Worm (Caenorhabditis elegans): ENCODE measurements around the gene Y67A10A.7.
A peak's percentile ranks its signal among the peaks of the same experiment; 100 is the strongest.

Gene Y67A10A.7

DNA sequence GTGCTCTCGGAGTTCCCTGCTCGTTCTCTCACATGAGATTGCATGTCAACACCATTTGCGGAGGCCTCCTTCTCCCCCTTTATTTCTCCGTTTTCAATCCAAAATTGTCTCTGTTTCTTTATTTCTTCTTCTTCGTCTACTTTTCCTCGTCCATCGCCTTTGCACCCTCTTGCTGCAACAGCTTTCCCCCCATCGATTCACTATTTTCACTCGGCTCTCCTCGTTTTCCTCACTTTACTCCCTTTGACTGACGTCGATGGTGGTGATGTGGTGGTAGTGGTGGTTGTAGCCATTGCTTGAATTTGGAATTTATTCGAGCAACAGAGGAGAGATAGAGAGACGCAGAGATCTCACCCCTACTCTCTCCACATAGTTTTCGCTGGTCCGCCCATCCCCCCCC, 2.3 kb upstream of the Y67A10A.7 start (continued):
- TF ChIP-seq zag-1 (tag; optimal IDR thresholded peaks at IDR 0.05) = no peak
- TF ChIP-seq gei-8 (GFP tag; optimal IDR thresholded peaks at IDR 0.05) = no peak
- no peak for TF ChIP-seq D1046.2 (GFP tag; IDR thresholded peaks at IDR 0.05)
- TF ChIP-seq nhr-237 (tag; optimal IDR thresholded peaks at IDR 0.05) = no peak
- TF ChIP-seq unc-62 (GFP tag; optimal IDR thresholded peaks at IDR 0.05 in 1 of 2) = no peak
- no peak for TF ChIP-seq unc-62 (tag; optimal IDR thresholded peaks at IDR 0.05)
- TF ChIP-seq mep-1 (tag; optimal IDR thresholded peaks at IDR 0.05) = peak; percentile 56
- TF ChIP-seq sdz-12 (GFP tag; optimal IDR thresholded peaks at IDR 0.05) = no peak
- TF ChIP-seq dmd-9 (GFP tag; IDR thresholded peaks at IDR 0.05) = no peak
- no peak for TF ChIP-seq egl-43 (GFP tag; IDR thresholded peaks at IDR 0.05)
- no peak for TF ChIP-seq F26F4.8 (GFP tag; conservative IDR thresholded peaks at IDR 0.05)
- TF ChIP-seq spr-3 (GFP tag; optimal IDR thresholded peaks at IDR 0.05) = no peak
- no peak for TF ChIP-seq lin-15B (tag; optimal IDR thresholded peaks at IDR 0.05)
- no peak for TF ChIP-seq skn-1 (tag; optimal IDR thresholded peaks at IDR 0.05)
- TF ChIP-seq Y105C5A.15 (GFP tag; IDR thresholded peaks at IDR 0.05) = no peak
- no peak for TF ChIP-seq snpc-1.2 (GFP tag; IDR thresholded peaks at IDR 0.05)
- TF ChIP-seq spr-1 (tag; optimal IDR thresholded peaks at IDR 0.05) = no peak
- no peak for TF ChIP-seq nhr-6 (tag; optimal IDR thresholded peaks at IDR 0.05)
- TF ChIP-seq daf-19 (GFP tag; conservative IDR thresholded peaks at IDR 0.05) = no peak
- no peak for TF ChIP-seq T26A8.4 (GFP tag; IDR thresholded peaks at IDR 0.05)
- TF ChIP-seq dve-1 (tag; optimal IDR thresholded peaks at IDR 0.05; ENCODE audit: insufficient read depth) = no peak
- 0 out of 2 replicates have a peak, but pooled peaks have one; percentile 37 for TF ChIP-seq ceh-20 (GFP tag; IDR thresholded peaks at IDR 0.05)
- no peak for TF ChIP-seq lir-3 (tag; optimal IDR thresholded peaks at IDR 0.05)
- TF ChIP-seq F49E8.2 (tag; optimal IDR thresholded peaks at IDR 0.05; ENCODE audit: borderline replicate concordance) = no peak
- no peak for TF ChIP-seq ceh-32 (tag; optimal IDR thresholded peaks at IDR 0.05; ENCODE audit: poor library complexity)
- TF ChIP-seq nhr-42 (GFP tag; IDR thresholded peaks at IDR 0.05) = no peak

DNA sequence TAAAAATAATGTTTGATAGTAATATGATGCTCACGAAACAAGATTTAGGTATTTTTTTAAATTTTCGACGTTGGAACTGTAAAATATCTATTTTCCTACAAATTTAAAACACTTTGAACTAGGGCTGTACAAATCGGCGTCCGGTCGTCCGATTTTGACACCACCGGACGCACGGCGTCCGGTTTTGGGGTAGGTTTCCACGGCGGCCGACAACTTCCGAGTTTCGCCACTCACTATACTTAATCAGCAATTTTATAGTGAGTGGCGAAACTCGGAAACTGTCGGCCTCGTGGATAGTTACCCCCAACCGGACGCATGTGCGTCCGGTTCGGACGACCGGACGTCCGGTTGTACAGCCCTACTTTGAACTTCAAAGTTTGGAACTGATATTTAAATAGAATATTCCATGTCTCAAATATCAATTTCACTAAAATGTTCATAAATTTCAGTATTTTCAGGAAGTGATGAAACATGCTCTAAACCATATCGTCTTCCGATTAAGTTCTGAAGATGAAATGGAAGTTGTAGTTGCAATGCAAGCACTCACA, 3.4 kb downstream of the Y67A10A.7 start:
- TF ChIP-seq snpc-1.2 (GFP tag; IDR thresholded peaks at IDR 0.05) (peak; percentile 95), set-16 (GFP tag; IDR thresholded peaks at IDR 0.05) (no peak)

DNA sequence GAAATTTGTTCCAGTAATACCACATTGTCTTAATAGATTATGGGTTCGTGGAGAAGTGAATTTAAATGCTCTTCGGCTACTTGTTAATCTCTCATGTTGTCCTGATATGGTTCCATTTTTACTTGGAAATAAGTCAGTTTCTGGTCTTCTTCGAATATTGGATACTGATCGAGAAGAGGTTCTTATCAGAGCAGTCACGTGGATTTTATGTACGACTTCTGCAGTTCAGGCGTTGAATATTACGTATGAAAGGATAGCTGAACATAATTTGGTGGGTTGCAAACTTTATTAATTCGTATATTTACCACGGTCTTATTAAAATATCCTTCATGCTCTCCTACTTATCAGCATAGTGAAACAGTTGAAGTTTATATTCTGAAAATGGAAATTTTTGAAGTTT, 3.9 kb downstream of the Y67A10A.7 start:
- TF ChIP-seq ctbp-1 (GFP tag; IDR thresholded peaks at IDR 0.05) (no peak), unc-62 (GFP tag; optimal IDR thresholded peaks at IDR 0.05 in 1 of 2) (peak in 1 of 2 experiments; percentile 97), unc-62 (tag; optimal IDR thresholded peaks at IDR 0.05) (no peak), lin-13 (GFP tag; optimal IDR thresholded peaks at IDR 0.05) (no peak), nhr-76 (tag; optimal IDR thresholded peaks at IDR 0.05) (no peak), daf-8 (GFP tag; IDR thresholded peaks at IDR 0.05) (no peak), spr-1 (tag; optimal IDR thresholded peaks at IDR 0.05) (no peak)

DNA sequence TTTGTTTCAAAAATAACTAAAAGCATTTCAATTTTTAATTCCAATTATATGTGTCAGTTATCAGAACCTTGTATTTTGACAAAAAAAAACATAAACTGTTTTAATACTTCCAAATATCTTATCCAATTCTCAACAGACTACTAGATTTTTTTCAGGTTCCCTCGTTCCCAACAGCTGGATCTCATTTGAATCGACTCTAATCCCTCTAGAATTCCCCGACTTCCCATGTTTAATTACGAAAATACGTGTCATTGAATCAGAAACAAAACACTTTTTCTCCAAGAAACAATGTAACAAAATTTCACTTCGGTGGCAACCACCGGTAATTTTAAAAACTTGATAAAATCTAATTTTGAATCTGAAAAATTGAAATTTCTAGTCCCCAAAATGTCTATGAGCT, 5.3 kb downstream of the Y67A10A.7 start:
- TF ChIP-seq gei-8 (GFP tag; optimal IDR thresholded peaks at IDR 0.05) = no peak
- TF ChIP-seq attf-4 (tag; optimal IDR thresholded peaks at IDR 0.05) = no peak
- no peak for TF ChIP-seq daf-19 (GFP tag; conservative IDR thresholded peaks at IDR 0.05)
- no peak for TF ChIP-seq hmg-1.1 (GFP tag; IDR thresholded peaks at IDR 0.05)
- TF ChIP-seq nhr-48 (tag; optimal IDR thresholded peaks at IDR 0.05) = no peak
- no peak for TF ChIP-seq madf-5 (GFP tag; IDR thresholded peaks at IDR 0.05)
- no peak for TF ChIP-seq nhr-102 (tag; optimal IDR thresholded peaks at IDR 0.05)
- TF ChIP-seq dmd-8 (GFP tag; IDR thresholded peaks at IDR 0.05) = no peak
- no peak for TF ChIP-seq cey-2 (tag; optimal IDR thresholded peaks at IDR 0.05; ENCODE audit: borderline replicate concordance, insufficient read depth)

All from whole organism, L4 larva.